Worm (Caenorhabditis elegans): ENCODE measurements around the gene dat-1.

The dat-1 gene

DNA sequence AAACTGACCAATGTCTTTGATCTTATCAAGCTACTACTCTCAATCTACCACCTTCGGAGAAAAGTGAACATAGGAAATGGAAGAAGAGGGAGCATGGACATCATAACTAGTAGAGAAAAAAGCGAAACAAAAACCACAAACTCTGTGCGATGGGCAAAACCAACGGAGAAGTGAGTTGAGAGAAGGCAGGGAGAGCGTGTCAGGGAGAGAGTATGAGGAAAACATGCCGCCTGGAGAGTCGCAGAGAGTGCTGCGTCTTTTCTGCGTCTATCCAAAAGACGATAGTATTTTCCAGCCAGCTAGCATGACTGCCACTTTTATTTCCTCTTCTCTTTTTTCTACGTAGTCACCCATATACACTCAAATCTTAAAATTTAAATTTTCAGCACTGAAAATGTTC is 2.8 kb upstream of the dat-1 start, which contains the start of gene saeg-2:
Gene saeg-2, plus strand, starts transcription at position 381 of the 400 bp plus-strand sequence.
- TF ChIP-seq ztf-11 (tag; optimal IDR thresholded peaks at IDR 0.05): no peak
- TF ChIP-seq ceh-43 (GFP tag; optimal IDR thresholded peaks at IDR 0.05): no peak
- TF ChIP-seq nhr-76 (tag; optimal IDR thresholded peaks at IDR 0.05): no peak
- TF ChIP-seq elt-3 (tag; optimal IDR thresholded peaks at IDR 0.05): no peak
- TF ChIP-seq ceh-39 (tag; optimal IDR thresholded peaks at IDR 0.05): no peak
- TF ChIP-seq ham-2 (GFP tag; optimal IDR thresholded peaks at IDR 0.05): no peak
- peak; percentile 43 for TF ChIP-seq unc-120 (tag; optimal IDR thresholded peaks at IDR 0.05; ENCODE audit: poor library complexity, severe bottlenecking)
- TF ChIP-seq sem-2 (GFP tag; optimal IDR thresholded peaks at IDR 0.05): no peak
- TF ChIP-seq elt-1 (tag; optimal IDR thresholded peaks at IDR 0.05; ENCODE audit: borderline replicate concordance, insufficient read depth): no peak
- TF ChIP-seq pha-4 (tag; optimal IDR thresholded peaks at IDR 0.05): no peak
- TF ChIP-seq flh-1 (GFP tag; optimal IDR thresholded peaks at IDR 0.05): no peak
- peak; percentile 20 for TF ChIP-seq nhr-237 (tag; optimal IDR thresholded peaks at IDR 0.05)
- no peak for TF ChIP-seq mab-5 (tag; optimal IDR thresholded peaks at IDR 0.05)
- peak; percentile 27 for TF ChIP-seq ces-1 (GFP tag; optimal IDR thresholded peaks at IDR 0.05)
- no peak for TF ChIP-seq sptf-1 (tag; optimal IDR thresholded peaks at IDR 0.05)
- no peak for TF ChIP-seq ceh-83 (GFP tag; optimal IDR thresholded peaks at IDR 0.05)
- no peak for TF ChIP-seq cnd-1 (tag; optimal IDR thresholded peaks at IDR 0.05)
- peak; percentile 38 for TF ChIP-seq mep-1 (tag; optimal IDR thresholded peaks at IDR 0.05)
- TF ChIP-seq snpc-4 (tag; optimal IDR thresholded peaks at IDR 0.05): no peak
- no peak for TF ChIP-seq hlh-1 (tag; optimal IDR thresholded peaks at IDR 0.05)
- TF ChIP-seq unc-62 (GFP tag; optimal IDR thresholded peaks at IDR 0.05): no peak

DNA sequence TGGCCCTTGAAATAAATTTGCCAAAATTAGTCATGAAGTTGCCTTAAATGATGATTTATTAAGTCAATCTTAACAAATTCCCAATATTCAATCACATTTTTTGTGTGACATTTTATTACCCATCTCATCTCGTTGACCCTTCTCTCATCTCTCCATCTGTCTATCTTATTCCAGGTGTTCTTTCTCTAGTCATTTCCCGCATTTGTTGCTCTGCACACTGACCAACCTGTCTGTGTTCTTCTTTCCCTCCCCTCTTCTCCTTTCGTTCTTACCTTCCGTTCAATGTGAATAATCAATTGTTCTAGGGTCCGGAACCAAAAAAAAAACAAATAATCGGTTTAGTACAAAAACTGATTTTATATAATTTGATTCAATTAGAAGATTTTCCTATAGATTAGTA is 4.4 kb downstream of the dat-1 start, which contains the start of gene T02C1.1:
Gene T02C1.1, plus strand, starts transcription at position 305 of the 400 bp plus-strand sequence.
- no peak for TF ChIP-seq blmp-1 (tag; optimal IDR thresholded peaks at IDR 0.05)
- peak; percentile 4 for TF ChIP-seq hlh-1 (tag; optimal IDR thresholded peaks at IDR 0.05)
- peak; percentile 62 for TF ChIP-seq nhr-2 (tag; optimal IDR thresholded peaks at IDR 0.05)

DNA sequence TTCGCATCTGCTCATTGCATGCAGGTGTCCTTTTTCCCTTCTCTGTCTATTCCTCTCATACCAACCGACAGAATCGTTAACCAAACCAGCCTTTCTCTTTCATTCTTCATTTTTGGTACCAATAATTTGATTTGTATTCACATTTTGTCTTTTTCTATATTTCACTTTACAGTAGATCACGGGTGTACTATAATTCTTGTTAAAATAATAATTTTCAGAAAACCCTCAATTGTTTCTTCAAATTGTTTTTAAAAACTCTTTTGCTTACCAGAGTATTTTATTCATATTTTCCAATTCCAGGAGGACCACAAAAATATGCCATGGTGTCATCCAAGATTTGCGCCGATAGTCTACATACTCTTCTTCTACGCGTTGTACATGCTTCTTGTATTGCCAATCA is 8.0 kb downstream of the dat-1 start, which contains the start of gene T02C1.2:
Gene T02C1.2, plus strand, starts transcription at position 301 of the 400 bp plus-strand sequence.
- TF ChIP-seq ces-1 (GFP tag; optimal IDR thresholded peaks at IDR 0.05): peak; percentile 6
- no peak for TF ChIP-seq elt-1 (tag; optimal IDR thresholded peaks at IDR 0.05; ENCODE audit: borderline replicate concordance, insufficient read depth)

DNA sequence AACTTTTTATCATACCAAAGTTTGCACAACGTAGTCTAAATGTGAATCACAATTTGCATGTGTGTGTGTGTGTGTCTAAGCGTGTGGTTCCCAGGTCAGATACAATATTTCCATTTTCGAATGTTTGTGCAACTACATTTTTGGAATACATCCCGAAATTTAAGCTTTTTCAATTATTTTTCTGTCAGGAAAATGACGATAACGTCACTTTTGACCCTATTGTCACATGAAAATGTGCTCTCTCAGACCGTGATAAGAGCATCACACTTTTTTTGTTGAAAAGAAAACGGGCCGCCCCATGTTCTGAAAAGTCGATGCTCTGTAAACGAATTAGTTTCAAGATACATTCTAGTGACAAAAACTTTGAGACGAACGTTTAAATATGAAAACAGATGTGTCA is 12.2 kb downstream of the dat-1 start:
- TF ChIP-seq ces-1 (GFP tag; optimal IDR thresholded peaks at IDR 0.05): no peak

DNA sequence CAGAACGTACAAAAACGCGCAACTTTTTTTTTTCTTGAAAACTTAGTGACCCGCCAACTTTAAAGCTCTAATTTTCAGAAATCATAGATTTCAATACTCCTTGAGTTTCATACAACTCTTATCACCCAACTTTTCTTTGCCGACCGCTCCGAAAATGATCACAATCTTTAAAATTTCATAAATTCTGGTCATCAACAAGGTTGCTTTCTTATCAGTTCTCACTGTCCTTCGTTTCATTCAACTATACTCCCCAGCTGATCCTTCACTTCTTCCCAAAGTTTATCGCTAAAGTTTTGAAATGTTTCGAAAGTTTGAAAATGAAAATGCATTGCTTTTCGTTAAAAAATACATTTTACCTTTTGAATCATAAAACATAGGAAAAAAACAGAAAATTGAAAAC is 13.0 kb downstream of the dat-1 start:
- TF ChIP-seq ztf-11 (tag; optimal IDR thresholded peaks at IDR 0.05): no peak
- no peak for TF ChIP-seq mls-2 (tag; optimal IDR thresholded peaks at IDR 0.05)
- TF ChIP-seq lsy-2 (tag; optimal IDR thresholded peaks at IDR 0.05): no peak
- no peak for TF ChIP-seq lin-32 (GFP tag; optimal IDR thresholded peaks at IDR 0.05)
- TF ChIP-seq blmp-1 (tag; optimal IDR thresholded peaks at IDR 0.05): no peak
- TF ChIP-seq sem-2 (GFP tag; optimal IDR thresholded peaks at IDR 0.05): no peak
- no peak for TF ChIP-seq nhr-76 (tag; optimal IDR thresholded peaks at IDR 0.05)
- TF ChIP-seq nhr-12 (tag; optimal IDR thresholded peaks at IDR 0.05): no peak
- no peak for TF ChIP-seq sptf-1 (tag; optimal IDR thresholded peaks at IDR 0.05)
- TF ChIP-seq ces-1 (GFP tag; optimal IDR thresholded peaks at IDR 0.05): no peak
- TF ChIP-seq zip-8 (tag; optimal IDR thresholded peaks at IDR 0.05): no peak
- no peak for TF ChIP-seq ham-2 (GFP tag; optimal IDR thresholded peaks at IDR 0.05)
- TF ChIP-seq cnd-1 (tag; optimal IDR thresholded peaks at IDR 0.05): no peak
- TF ChIP-seq flh-1 (GFP tag; optimal IDR thresholded peaks at IDR 0.05): no peak
- TF ChIP-seq mab-5 (tag; optimal IDR thresholded peaks at IDR 0.05): no peak
- TF ChIP-seq snpc-4 (tag; optimal IDR thresholded peaks at IDR 0.05): no peak
- TF ChIP-seq nhr-237 (tag; optimal IDR thresholded peaks at IDR 0.05): no peak
- TF ChIP-seq lin-13 (tag; optimal IDR thresholded peaks at IDR 0.05): no peak

DNA sequence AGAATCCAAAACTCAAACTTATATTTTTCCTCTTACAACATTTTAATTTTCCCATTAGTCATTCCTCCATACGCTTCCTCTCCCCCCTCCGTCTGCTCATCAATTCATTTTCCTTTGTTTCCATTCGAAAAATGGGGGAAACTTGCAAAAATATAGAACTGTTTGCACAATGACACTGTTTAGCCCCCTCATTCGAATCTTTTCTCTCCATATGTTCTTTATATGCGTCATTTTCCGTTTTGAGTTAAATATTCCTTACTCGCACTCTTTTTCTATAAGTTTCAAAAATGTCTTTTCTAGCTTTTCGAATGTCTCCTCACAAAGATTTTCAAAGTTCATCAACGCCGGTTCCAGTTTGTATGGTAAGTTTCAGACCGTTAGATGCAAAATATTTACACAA is 14.2 kb downstream of the dat-1 start, which contains the start of gene M01A8.1:
Gene M01A8.1, plus strand, starts transcription at position 301 of the 400 bp plus-strand sequence.
- TF ChIP-seq ceh-39 (tag; optimal IDR thresholded peaks at IDR 0.05) (no peak), drap-1 (GFP tag; optimal IDR thresholded peaks at IDR 0.05) (no peak), ceh-43 (GFP tag; optimal IDR thresholded peaks at IDR 0.05) (no peak), ztf-11 (tag; optimal IDR thresholded peaks at IDR 0.05) (no peak), flh-1 (GFP tag; optimal IDR thresholded peaks at IDR 0.05) (no peak), unc-62 (GFP tag; optimal IDR thresholded peaks at IDR 0.05) (no peak), lin-32 (GFP tag; optimal IDR thresholded peaks at IDR 0.05) (no peak), lsy-2 (tag; optimal IDR thresholded peaks at IDR 0.05) (no peak), hlh-1 (tag; optimal IDR thresholded peaks at IDR 0.05) (no peak), cnd-1 (tag; optimal IDR thresholded peaks at IDR 0.05) (no peak)
